Fruit fly (Drosophila melanogaster) whole organism: ENCODE data around the gene soti.

Experiments used
- Dll ChIP-seq: fragments of >200 bp; optimal IDR thresholded peaks from 2 replicates; lab custom pipeline; 2017
- pan ChIP-seq: fragments of >200 bp; optimal IDR thresholded peaks from 2 replicates; lab custom pipeline; 2017
- psq ChIP-seq: fragments of >200 bp; optimal IDR thresholded peaks from 2 replicates; lab custom pipeline; 2017

- TF ChIP-seq psq (lab: Kevin White, UChicago) (no peak), Dll (lab: Kevin White, UChicago) (no peak), pan (lab: Kevin White, UChicago) (no peak)
These were observed 24.9 kb downstream of the soti start for dm6 chr3R:14356619-14357018.
